Fruit fly (Drosophila melanogaster) whole organism, wandering third instar larva: ENCODE measurements around the gene Miga.

Experiments
- Abd-B ChIP-seq: fragments of >200 bp; optimal IDR thresholded peaks from 2 replicates; lab custom pipeline; 2017; ENCODE audit warnings: missing biosample characterization, missing genetic modification characterization
- Myc ChIP-seq: fragments of >200 bp; optimal IDR thresholded peaks from 2 replicates; lab custom pipeline; 2017
- lola ChIP-seq: fragments of >200 bp; optimal IDR thresholded peaks from 2 replicates; lab custom pipeline; 2017; ENCODE audit warnings: missing biosample characterization, missing genetic modification characterization
- pan ChIP-seq: fragments of >200 bp; optimal IDR thresholded peaks from 2 replicates; lab custom pipeline; 2017
- usp ChIP-seq: fragments of >200 bp; optimal IDR thresholded peaks from 2 replicates; lab custom pipeline; 2017; ENCODE audit warnings: missing biosample characterization, missing genetic modification characterization

DNA sequence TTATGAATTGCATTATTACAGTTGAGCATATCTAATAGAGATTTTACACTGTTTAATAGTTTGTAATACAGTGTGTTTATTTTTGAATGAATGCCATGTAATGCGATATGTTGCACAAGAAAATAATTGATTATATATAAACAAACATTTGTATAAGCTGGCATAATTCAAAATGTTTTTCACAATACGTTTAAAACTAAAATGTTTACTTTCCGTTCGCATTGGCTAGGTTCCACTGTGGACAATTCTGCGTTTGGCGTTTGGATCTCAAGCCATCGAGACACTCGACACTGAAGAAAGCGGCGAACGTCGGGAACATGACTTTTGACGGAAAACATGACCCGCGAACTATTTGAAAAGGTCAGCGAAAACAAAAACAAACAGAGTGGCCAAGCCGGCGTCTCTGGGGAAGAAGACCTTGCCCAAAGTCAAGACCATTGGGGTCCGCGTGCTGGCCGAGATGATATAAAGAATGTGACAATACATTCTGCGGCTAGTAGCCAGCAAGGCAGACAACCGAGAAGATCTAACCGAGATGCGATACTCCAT is 35.8 kb upstream of the Miga start, which contains the start of gene Cp7Fb:
- TF ChIP-seq pan (lab: Kevin White, UChicago) (no peak), usp (GFP tag; lab: Kevin White, UChicago) (no peak), lola (GFP tag; lab: Kevin White, UChicago) (no peak), Abd-B (GFP tag; lab: Kevin White, UChicago) (no peak), Myc (lab: Kevin White, UChicago) (no peak)
